Worm (Caenorhabditis elegans): ENCODE results near the gene K08H10.10.

- TF ChIP-seq dao-5 (tag; optimal IDR thresholded peaks at IDR 0.05) (no peak), him-1 (tag; optimal IDR thresholded peaks at IDR 0.05) (no peak)
Measured at ce11 chrV:9985227-9985864, 15.5 kb upstream of the K08H10.10 start.

Data from whole organism, L4/young adult.